Worm (Caenorhabditis elegans) whole organism, young adult: ENCODE results near the gene lin-36.

Source experiments
- B0035.1 ChIP-seq: sonication (generic microtip); optimal IDR thresholded peaks from 2 replicates; lab custom pipeline; 2016; ENCODE audit warnings: missing genetic modification characterization, mild to moderate bottlenecking, missing compliant biosample characterization, missing genotype, missing genetic modification reagents
- B0336.3 ChIP-seq: fragments of 200-800 bp; sonication (Bioruptor generic); IDR thresholded peaks from 2 replicates; pipeline ENCODE4 v1.3.6; 2022; ENCODE audit warnings: missing genetic modification characterization, missing compliant biosample characterization
- C17E4.6 ChIP-seq: fragments of 200-800 bp; sonication (Bioruptor generic); IDR thresholded peaks from 2 replicates; pipeline ENCODE4 v1.3.6; 2022; ENCODE audit warnings: missing genetic modification reagents, missing genetic modification characterization, missing compliant biosample characterization
- D2030.7 ChIP-seq: fragments of 200-800 bp; sonication (Bioruptor generic); IDR thresholded peaks from 2 replicates; pipeline ENCODE4 v1.3.6; 2022; ENCODE audit warnings: missing genetic modification reagents, missing genetic modification characterization, missing compliant biosample characterization
- F10E7.11 ChIP-seq: sonication (generic microtip); optimal IDR thresholded peaks from 2 replicates; lab custom pipeline; 2017; ENCODE audit warnings: mild to moderate bottlenecking, missing genetic modification characterization, moderate library complexity, missing compliant biosample characterization
- F23B12.7 ChIP-seq: sonication (generic microtip); optimal IDR thresholded peaks from 2 replicates; lab custom pipeline; 2017; ENCODE audit warnings: missing genetic modification characterization, mild to moderate bottlenecking, missing compliant biosample characterization, antibody characterized with exemption, moderate library complexity; ENCODE audit not compliant: insufficient read depth
- F49E8.2 ChIP-seq: sonication (generic microtip); optimal IDR thresholded peaks from 3 replicates; lab custom pipeline; 2017; ENCODE audit warnings: missing genetic modification characterization, mild to moderate bottlenecking, missing compliant biosample characterization, antibody characterized with exemption, moderate library complexity; ENCODE audit not compliant: insufficient read depth
- F52B5.7 ChIP-seq: sonication (generic microtip); optimal IDR thresholded peaks from 2 replicates; lab custom pipeline; 2016; ENCODE audit warnings: mild to moderate bottlenecking, missing genetic modification characterization, missing compliant biosample characterization
- F57C9.4 ChIP-seq: sonication (generic microtip); optimal IDR thresholded peaks from 2 replicates; lab custom pipeline; 2017; ENCODE audit warnings: mild to moderate bottlenecking, missing genetic modification characterization, missing compliant biosample characterization
- K11D2.4 ChIP-seq: fragments of 200-800 bp; sonication (Bioruptor generic); IDR thresholded peaks from 2 replicates; pipeline ENCODE4 v1.3.6; 2022; ENCODE audit warnings: missing genetic modification reagents, missing genetic modification characterization, missing compliant biosample characterization
- T07F8.4 ChIP-seq: sonication (generic microtip); optimal IDR thresholded peaks from 2 replicates; lab custom pipeline; 2016; ENCODE audit warnings: mild to moderate bottlenecking, missing genetic modification characterization, moderate library complexity, missing compliant biosample characterization
- Y56A3A.18 ChIP-seq: fragments of 200-800 bp; sonication (Bioruptor generic); IDR thresholded peaks from 2 replicates; pipeline ENCODE4 v1.3.6; 2022; ENCODE audit warnings: missing genetic modification reagents, missing genetic modification characterization, missing compliant biosample characterization
- Y67H2A.10 ChIP-seq: fragments of 200-800 bp; sonication (Bioruptor generic); conservative IDR thresholded peaks from 2 replicates; pipeline ENCODE4 v1.3.6; 2022; ENCODE audit warnings: missing genetic modification reagents, missing genetic modification characterization, missing compliant biosample characterization
- Y95B8A.8 ChIP-seq: fragments of 200-800 bp; sonication (Bioruptor generic); IDR thresholded peaks from 2 replicates; pipeline ENCODE4 v1.3.6; 2022; ENCODE audit warnings: missing genetic modification reagents, missing genetic modification characterization, missing compliant biosample characterization
- ama-1 ChIP-seq, 3 experiments: fragments of 150-350 bp in 1 of 3; sonication (generic microtip) in 2 of 3; optimal IDR thresholded peaks; 2 replicates each; lab custom pipeline; 2014 to 2018; ENCODE audit warnings: missing biosample characterization in 2 of 3, missing genetic modification characterization in 2 of 3, missing genetic modification reagents in 2 of 3
- atf-7 ChIP-seq: sonication (generic microtip); optimal IDR thresholded peaks from 2 replicates; lab custom pipeline; 2017; ENCODE audit warnings: mild to moderate bottlenecking, missing genetic modification characterization, missing compliant biosample characterization
- athp-1 ChIP-seq: sonication (generic microtip); optimal IDR thresholded peaks from 2 replicates; lab custom pipeline; 2017; ENCODE audit warnings: mild to moderate bottlenecking, missing genetic modification characterization, missing compliant biosample characterization
- attf-3 ChIP-seq: fragments of 200-800 bp; sonication (Bioruptor generic); conservative IDR thresholded peaks from 2 replicates; pipeline ENCODE4 v1.3.6; 2022; ENCODE audit warnings: missing genetic modification reagents, missing genetic modification characterization, missing compliant biosample characterization
- attf-5 ChIP-seq: fragments of 200-800 bp; sonication (Bioruptor generic); optimal IDR thresholded peaks from 2 replicates; lab custom pipeline; 2018; ENCODE audit warnings: mild to moderate bottlenecking, missing genetic modification characterization, missing compliant biosample characterization
- ceh-27 ChIP-seq: fragments of 200-800 bp; sonication (Bioruptor generic); optimal IDR thresholded peaks from 2 replicates; lab custom pipeline; 2018; ENCODE audit warnings: mild to moderate bottlenecking, missing genetic modification characterization, moderate library complexity, missing compliant biosample characterization
- ceh-79 ChIP-seq: sonication (generic microtip); optimal IDR thresholded peaks from 2 replicates; lab custom pipeline; 2017; ENCODE audit warnings: mild to moderate bottlenecking, missing genetic modification characterization, missing compliant biosample characterization
- chd-7 ChIP-seq: sonication (generic microtip); optimal IDR thresholded peaks from 2 replicates; lab custom pipeline; 2016; ENCODE audit warnings: mild to moderate bottlenecking, missing genetic modification characterization, moderate library complexity, missing compliant biosample characterization
- ets-4 ChIP-seq: fragments of 200-800 bp; sonication (Bioruptor generic); optimal IDR thresholded peaks from 2 replicates; lab custom pipeline; 2018; ENCODE audit warnings: mild to moderate bottlenecking, missing genetic modification characterization, missing compliant biosample characterization
- gei-17 ChIP-seq: fragments of 200-800 bp; sonication (Bioruptor generic); optimal IDR thresholded peaks from 2 replicates; lab custom pipeline; 2018; ENCODE audit warnings: mild to moderate bottlenecking, missing genetic modification characterization, missing compliant biosample characterization
- hlh-12 ChIP-seq: sonication (generic microtip); optimal IDR thresholded peaks from 2 replicates; lab custom pipeline; 2016; ENCODE audit warnings: missing genetic modification characterization, missing compliant biosample characterization
- hmg-1.2 ChIP-seq: fragments of 200-800 bp; sonication (Bioruptor generic); IDR thresholded peaks from 2 replicates; pipeline ENCODE4 v1.3.6; 2022; ENCODE audit warnings: missing genetic modification reagents, missing genetic modification characterization, missing compliant biosample characterization
- hmg-20 ChIP-seq: fragments of 200-800 bp; sonication (Bioruptor generic); IDR thresholded peaks from 2 replicates; pipeline ENCODE4 v1.3.6; 2022; ENCODE audit warnings: missing genetic modification reagents, missing genetic modification characterization, missing compliant biosample characterization
- hsf-1 ChIP-seq: fragments of 200-800 bp; sonication (Bioruptor generic); IDR thresholded peaks from 2 replicates; pipeline ENCODE4 v1.3.6; 2022; ENCODE audit warnings: missing genetic modification reagents, missing genetic modification characterization, missing compliant biosample characterization
- let-526 ChIP-seq: fragments of 200-800 bp; sonication (Bioruptor generic); IDR thresholded peaks from 2 replicates; pipeline ENCODE4 v1.3.6; 2022; ENCODE audit warnings: missing genetic modification reagents, missing genetic modification characterization, missing compliant biosample characterization
- lin-26 ChIP-seq: fragments of 200-800 bp; sonication (Bioruptor generic); IDR thresholded peaks from 2 replicates; pipeline ENCODE4 v1.3.6; 2022; ENCODE audit warnings: missing genetic modification reagents, missing genetic modification characterization, missing compliant biosample characterization
- lin-35 ChIP-seq, 3 experiments: fragments of 150-350 bp in 2 of 3; sonication (generic microtip) in 1 of 3; optimal IDR thresholded peaks; 2 replicates each; lab custom pipeline; 2014 to 2018; ENCODE audit warnings: missing biosample characterization in 3 of 3, missing genetic modification characterization in 3 of 3, missing genetic modification reagents in 3 of 3
- lir-1 ChIP-seq: fragments of 200-800 bp; sonication (Bioruptor generic); conservative IDR thresholded peaks from 2 replicates; pipeline ENCODE4 v1.3.6; 2022; ENCODE audit warnings: missing genetic modification reagents, missing genetic modification characterization, missing compliant biosample characterization
- lsy-27 ChIP-seq: sonication (generic microtip); optimal IDR thresholded peaks from 2 replicates; lab custom pipeline; 2017; ENCODE audit warnings: missing genetic modification characterization, mild to moderate bottlenecking, missing compliant biosample characterization, antibody characterized with exemption, missing genotype, borderline replicate concordance; ENCODE audit not compliant: insufficient read depth
- madf-10 ChIP-seq: sonication (generic microtip); optimal IDR thresholded peaks from 2 replicates; lab custom pipeline; 2016; ENCODE audit warnings: mild to moderate bottlenecking, missing genetic modification characterization, missing compliant biosample characterization
- madf-6 ChIP-seq: fragments of 200-800 bp; sonication (Bioruptor generic); IDR thresholded peaks from 2 replicates; pipeline ENCODE4 v1.3.6; 2022; ENCODE audit warnings: missing genetic modification reagents, missing genetic modification characterization, missing compliant biosample characterization
- nfya-1 ChIP-seq: sonication (generic microtip); optimal IDR thresholded peaks from 2 replicates; lab custom pipeline; 2017; ENCODE audit warnings: antibody characterized with exemption, missing compliant biosample characterization, missing genetic modification characterization, borderline replicate concordance; ENCODE audit not compliant: insufficient read depth
- nfyb-1 ChIP-seq: fragments of 200-800 bp; sonication (Bioruptor generic); IDR thresholded peaks from 2 replicates; pipeline ENCODE4 v1.3.6; 2022; ENCODE audit warnings: missing genetic modification reagents, missing genetic modification characterization, missing compliant biosample characterization
- nhr-120 ChIP-seq: fragments of 200-800 bp; sonication (Bioruptor generic); IDR thresholded peaks from 2 replicates; pipeline ENCODE4 v1.3.6; 2022; ENCODE audit warnings: missing genetic modification characterization, missing compliant biosample characterization
- rcor-1 ChIP-seq: fragments of 200-800 bp; sonication (Bioruptor generic); IDR thresholded peaks from 2 replicates; pipeline ENCODE4 v1.3.6; 2022; ENCODE audit warnings: missing genetic modification reagents, missing genetic modification characterization, missing compliant biosample characterization
- snpc-1.3 ChIP-seq: sonication (generic microtip); optimal IDR thresholded peaks from 2 replicates; lab custom pipeline; 2017; ENCODE audit warnings: missing genetic modification characterization, mild to moderate bottlenecking, missing compliant biosample characterization, antibody characterized with exemption, moderate library complexity, missing genotype, missing genetic modification reagents; ENCODE audit not compliant: insufficient read depth
- tbp1 ChIP-seq: fragments of 200-800 bp; sonication (Bioruptor generic); optimal IDR thresholded peaks from 2 replicates; lab custom pipeline; 2018; ENCODE audit warnings: mild to moderate bottlenecking, missing genetic modification characterization, missing compliant biosample characterization
- tlf-1 ChIP-seq: fragments of 200-800 bp; sonication (Bioruptor generic); optimal IDR thresholded peaks from 2 replicates; lab custom pipeline; 2018; ENCODE audit warnings: mild to moderate bottlenecking, missing genetic modification characterization, missing compliant biosample characterization
- unc-130 ChIP-seq: sonication (generic microtip); optimal IDR thresholded peaks from 2 replicates; lab custom pipeline; 2016; ENCODE audit warnings: missing genetic modification reagents, missing genetic modification characterization, missing compliant biosample characterization
- zfh-2 ChIP-seq: fragments of 200-800 bp; sonication (Bioruptor generic); conservative IDR thresholded peaks from 2 replicates; pipeline ENCODE4 v1.3.6; 2022; ENCODE audit warnings: missing genetic modification reagents, missing genetic modification characterization, missing compliant biosample characterization
- zim-3 ChIP-seq: sonication (generic microtip); optimal IDR thresholded peaks from 2 replicates; lab custom pipeline; 2017; ENCODE audit warnings: mild to moderate bottlenecking, missing genetic modification characterization, moderate library complexity, missing compliant biosample characterization
- ztf-3 ChIP-seq: fragments of 200-800 bp; sonication (Bioruptor generic); optimal IDR thresholded peaks from 2 replicates; lab custom pipeline; 2018; ENCODE audit warnings: mild to moderate bottlenecking, missing genetic modification characterization, missing compliant biosample characterization
- ztf-6 ChIP-seq: fragments of 200-800 bp; sonication (Bioruptor generic); IDR thresholded peaks from 2 replicates; pipeline ENCODE4 v1.3.6; 2022; ENCODE audit warnings: missing genetic modification reagents, missing genetic modification characterization, missing compliant biosample characterization

The lin-36 gene

ce11 chrIII:7977224-7977623, 43.4 kb downstream of the lin-36 start (continued):
- TF ChIP-seq T07F8.4 (tag; lab: Kevin White, UChicago), result no peak
- 0 out of 2 replicates have a peak, but pooled peaks have one; percentile 52 for TF ChIP-seq K11D2.4
- peak; percentile 2 for TF ChIP-seq ztf-3 (GFP tag; lab: Kevin White, UChicago)
- TF ChIP-seq F57C9.4 (tag; lab: Kevin White, UChicago), result no peak
- TF ChIP-seq zim-3, result peak; percentile 20
- TF ChIP-seq let-526, result no peak
- TF ChIP-seq lin-26, result 0 out of 2 replicates have a peak, but pooled peaks have one; percentile 36
- TF ChIP-seq D2030.7 (GFP tag; lab: Robert Waterston, UW), result no peak
- TF ChIP-seq Y67H2A.10 (GFP tag; lab: Robert Waterston, UW), result no peak
- 0 out of 2 replicates have a peak, but pooled peaks have one; percentile 32 for TF ChIP-seq hsf-1 (GFP tag; lab: Robert Waterston, UW)
- no peak for TF ChIP-seq snpc-1.3
- TF ChIP-seq tbp1, result no peak
- TF ChIP-seq tlf-1 (GFP tag; lab: Kevin White, UChicago), result peak; percentile 27
- TF ChIP-seq ceh-27 (GFP tag; lab: Kevin White, UChicago), result no peak
- TF ChIP-seq hmg-20 (GFP tag; lab: Robert Waterston, UW), result no peak
- no peak for TF ChIP-seq gei-17 (GFP tag; lab: Kevin White, UChicago)
- TF ChIP-seq Y95B8A.8, result peak; percentile 63; the same call in 1 of the 2 replicates
- TF ChIP-seq B0035.1 (tag; lab: Kevin White, UChicago), result peak; percentile 27
- TF ChIP-seq zfh-2 (GFP tag; lab: Robert Waterston, UW), result no peak
- no peak for TF ChIP-seq athp-1 (tag; lab: Kevin White, UChicago)
- TF ChIP-seq hmg-1.2 (GFP tag; lab: Robert Waterston, UW), result peak; percentile 12; the same call in 1 of the 2 replicates
- no peak for TF ChIP-seq F23B12.7 (tag; lab: Kevin White, UChicago)
- peak; percentile 63 for TF ChIP-seq nfyb-1 (GFP tag; lab: Robert Waterston, UW)
- no peak for TF ChIP-seq rcor-1 (GFP tag; lab: Robert Waterston, UW)
- TF ChIP-seq madf-10 (tag; lab: Kevin White, UChicago), result peak; percentile 7
- peak; percentile 61 for TF ChIP-seq chd-7 (tag; lab: Kevin White, UChicago)
- TF ChIP-seq lir-1 (GFP tag; lab: Robert Waterston, UW), result no peak
- TF ChIP-seq ztf-6 (GFP tag; lab: Robert Waterston, UW), result no peak
- no peak for TF ChIP-seq B0336.3 (GFP tag; lab: Robert Waterston, UW)
- TF ChIP-seq lin-35 (GFP tag; optimal IDR thresholded peaks at IDR 0.05; lab: Kevin White, UChicago), result no peak
- TF ChIP-seq nhr-120 (GFP tag; lab: Robert Waterston, UW), result 0 out of 2 replicates have a peak, but pooled peaks have one; percentile 44
- no peak for TF ChIP-seq lsy-27 (tag; lab: Kevin White, UChicago)
- TF ChIP-seq ama-1 (optimal IDR thresholded peaks at IDR 0.05; lab: Kevin White, UChicago), result peak; percentile 5
- no peak for TF ChIP-seq ama-1 (GFP tag; optimal IDR thresholded peaks at IDR 0.05; lab: Kevin White, UChicago)
- no peak for TF ChIP-seq F49E8.2 (tag; lab: Kevin White, UChicago)
- TF ChIP-seq hlh-12 (tag; lab: Kevin White, UChicago), result no peak
- 0 out of 2 replicates have a peak, but pooled peaks have one; percentile 32 for TF ChIP-seq C17E4.6 (GFP tag; lab: Robert Waterston, UW)
- peak; percentile 18 for TF ChIP-seq ceh-79 (tag; lab: Kevin White, UChicago)
- TF ChIP-seq Y56A3A.18 (GFP tag; lab: Robert Waterston, UW), result peak; percentile 29; the same call in 1 of the 2 replicates
- peak; percentile 79 for TF ChIP-seq F52B5.7 (tag; lab: Kevin White, UChicago)
- peak; percentile 56; the same call in 1 of the 2 replicates for TF ChIP-seq madf-6
- TF ChIP-seq attf-3 (GFP tag; lab: Robert Waterston, UW), result no peak
- TF ChIP-seq ets-4 (GFP tag; lab: Kevin White, UChicago), result no peak
- no peak for TF ChIP-seq attf-5 (GFP tag; lab: Kevin White, UChicago)
- TF ChIP-seq nfya-1 (tag; lab: Kevin White, UChicago), result no peak
- no peak for TF ChIP-seq F10E7.11 (tag; lab: Kevin White, UChicago)
- TF ChIP-seq atf-7 (tag; lab: Kevin White, UChicago), result no peak
- peak; percentile 6 for TF ChIP-seq unc-130 (GFP tag; lab: Kevin White, UChicago)
